Comparison of ENCODE assay signal across 2 fruit fly cellular contexts in the genomic region with DNA sequence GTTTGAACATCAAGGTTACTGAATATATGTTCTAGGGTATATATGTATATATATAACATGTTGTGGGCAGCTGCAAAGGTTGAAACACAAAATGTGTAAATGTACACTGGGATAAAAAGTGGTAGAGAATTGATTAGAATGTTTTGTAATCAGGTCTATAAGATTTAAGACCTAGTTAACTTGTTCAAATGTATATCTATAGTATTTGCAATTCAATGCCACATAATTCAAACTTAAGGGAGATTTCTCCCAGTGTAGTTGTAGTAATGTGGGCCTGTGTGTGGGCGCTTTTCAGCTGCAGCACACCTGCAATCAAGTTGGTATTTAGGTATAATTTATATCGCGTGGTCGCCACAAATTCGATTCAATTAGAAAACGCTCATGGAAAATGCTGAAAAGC.
TF ChIP-seq lines count a peak whose summit lies in the region.

No protein-coding gene starts in this region.

TF ChIP-seq in whole organism, embryonic, 481 proteins besides CTCF, POLR2A, EP300 and RAD21 (continued from another document and continues in another):
- peak; percentile 34 for TF ChIP-seq HHEX (GFP tag; optimal IDR thresholded peaks at IDR 0.05; lab: Kevin White, UChicago)
- TF ChIP-seq Kr (GFP tag; optimal IDR thresholded peaks at IDR 0.05; lab: Kevin White, UChicago) = no peak
- no peak for TF ChIP-seq Adf1 (GFP tag; IDR thresholded peaks at IDR 0.05; lab: Robert Waterston, UW)
- TF ChIP-seq CG10959 (GFP tag; IDR thresholded peaks at IDR 0.05; lab: Robert Waterston, UW) = no peak
- peak; percentile 82 for TF ChIP-seq CG1603 (tag; optimal IDR thresholded peaks at IDR 0.05; lab: Kevin White, UChicago)
- 0 out of 2 replicates have a peak, but pooled peaks have one; percentile 29 for TF ChIP-seq CG32772 (GFP tag; IDR thresholded peaks at IDR 0.05; lab: Robert Waterston, UW)
- no peak for TF ChIP-seq jigr1 (GFP tag; IDR thresholded peaks at IDR 0.05; lab: Robert Waterston, UW)
- TF ChIP-seq da (GFP tag; optimal IDR thresholded peaks at IDR 0.05; lab: Kevin White, UChicago) = no peak
- TF ChIP-seq CG9215 (GFP tag; IDR thresholded peaks at IDR 0.05; lab: Robert Waterston, UW) = 0 out of 2 replicates have a peak, but pooled peaks have one; percentile 8
- no peak for TF ChIP-seq D (optimal IDR thresholded peaks at IDR 0.05; lab: Kevin White, UChicago)
- peak; percentile 48 for TF ChIP-seq D (GFP tag; optimal IDR thresholded peaks at IDR 0.05; lab: Kevin White, UChicago)
- no peak for TF ChIP-seq CG3163 (GFP tag; optimal IDR thresholded peaks at IDR 0.05; lab: Kevin White, UChicago)
- TF ChIP-seq pzg (GFP tag; optimal IDR thresholded peaks at IDR 0.05; lab: Kevin White, UChicago) = no peak
- no peak for TF ChIP-seq CG31365 (tag; optimal IDR thresholded peaks at IDR 0.05; lab: Kevin White, UChicago)
- TF ChIP-seq pum (GFP tag; optimal IDR thresholded peaks at IDR 0.05; lab: Kevin White, UChicago) = peak; percentile 37
- peak; percentile 9 for TF ChIP-seq CG18764 (GFP tag; optimal IDR thresholded peaks at IDR 0.05; lab: Kevin White, UChicago)
- peak; percentile 49 for TF ChIP-seq CG17829 (tag; optimal IDR thresholded peaks at IDR 0.05; lab: Kevin White, UChicago)
- TF ChIP-seq amos (GFP tag; IDR thresholded peaks at IDR 0.05; lab: Robert Waterston, UW; ENCODE audit: partially characterized antibody) = no peak
- TF ChIP-seq CG11085 (GFP tag; IDR thresholded peaks at IDR 0.05; lab: Robert Waterston, UW) = no peak
- no peak for TF ChIP-seq hbn (GFP tag; IDR thresholded peaks at IDR 0.05; lab: Robert Waterston, UW; ENCODE audit: partially characterized antibody)
- no peak for TF ChIP-seq CG17612 (GFP tag; IDR thresholded peaks at IDR 0.05; lab: Robert Waterston, UW)
- peak; percentile 17 for TF ChIP-seq CG4617 (GFP tag; optimal IDR thresholded peaks at IDR 0.05; lab: Kevin White, UChicago; ENCODE audit: borderline replicate concordance)
- 0 out of 3 replicates have a peak, but pooled peaks have one; percentile 55 for TF ChIP-seq sr (GFP tag; IDR thresholded peaks at IDR 0.05; lab: Robert Waterston, UW)
- TF ChIP-seq zen2 (GFP tag; IDR thresholded peaks at IDR 0.05; lab: Robert Waterston, UW; ENCODE audit: partially characterized antibody) = no peak
- 0 out of 3 replicates have a peak, but pooled peaks have one; percentile 38 for TF ChIP-seq CG11093 (GFP tag; IDR thresholded peaks at IDR 0.05; lab: Robert Waterston, UW)
- no peak for TF ChIP-seq CG12236 (GFP tag; optimal IDR thresholded peaks at IDR 0.05; lab: Kevin White, UChicago)
- TF ChIP-seq Opbp (GFP tag; IDR thresholded peaks at IDR 0.05; lab: Robert Waterston, UW; ENCODE audit: partially characterized antibody) = no peak
- TF ChIP-seq Dek (tag; optimal IDR thresholded peaks at IDR 0.05; lab: Kevin White, UChicago) = no peak
- TF ChIP-seq Side (GFP tag; optimal IDR thresholded peaks at IDR 0.05; lab: Kevin White, UChicago) = no peak
- peak; percentile 51 for TF ChIP-seq CG2875 (GFP tag; optimal IDR thresholded peaks at IDR 0.05; lab: Kevin White, UChicago)
- TF ChIP-seq sc (optimal IDR thresholded peaks at IDR 0.05; lab: Kevin White, UChicago) = no peak
- peak; percentile 42 for TF ChIP-seq sc (GFP tag; optimal IDR thresholded peaks at IDR 0.05; lab: Kevin White, UChicago)
- TF ChIP-seq jing (GFP tag; optimal IDR thresholded peaks at IDR 0.05; lab: Kevin White, UChicago) = peak; percentile 52
- peak; percentile 66 for TF ChIP-seq CG12391 (tag; optimal IDR thresholded peaks at IDR 0.05; lab: Kevin White, UChicago)
- peak; percentile 1 for TF ChIP-seq tx (GFP tag; optimal IDR thresholded peaks at IDR 0.05; lab: Kevin White, UChicago)
- no peak for TF ChIP-seq Tbp (GFP tag; optimal IDR thresholded peaks at IDR 0.05; lab: Kevin White, UChicago)
- TF ChIP-seq wdn (GFP tag; IDR thresholded peaks at IDR 0.05; lab: Robert Waterston, UW) = no peak
- TF ChIP-seq Scr (GFP tag; IDR thresholded peaks at IDR 0.05; lab: Robert Waterston, UW; ENCODE audit: partially characterized antibody) = no peak
- TF ChIP-seq yki (optimal IDR thresholded peaks at IDR 0.05; lab: Kevin White, UChicago) = no peak
- TF ChIP-seq Jarid2 (GFP tag; optimal IDR thresholded peaks at IDR 0.05; lab: Kevin White, UChicago) = peak; percentile 3
- TF ChIP-seq Med (GFP tag; lab: Kevin White, UChicago) = peak; percentile 89
- TF ChIP-seq CG12299 (tag; optimal IDR thresholded peaks at IDR 0.05; lab: Kevin White, UChicago) = no peak
- no peak for TF ChIP-seq cas (GFP tag; IDR thresholded peaks at IDR 0.05; lab: Robert Waterston, UW)
- TF ChIP-seq CG17802 (tag; optimal IDR thresholded peaks at IDR 0.05; lab: Kevin White, UChicago) = no peak
- TF ChIP-seq bcd (GFP tag; optimal IDR thresholded peaks at IDR 0.05; lab: Kevin White, UChicago) = peak; percentile 51
- no peak for TF ChIP-seq chn (GFP tag; optimal IDR thresholded peaks at IDR 0.05; lab: Kevin White, UChicago)
- TF ChIP-seq CG1024 (GFP tag; IDR thresholded peaks at IDR 0.05; lab: Robert Waterston, UW) = 0 out of 2 replicates have a peak, but pooled peaks have one; percentile 24
- TF ChIP-seq CG18619 (GFP tag; optimal IDR thresholded peaks at IDR 0.05; lab: Kevin White, UChicago) = no peak
- peak; percentile 52; the same call in 1 of the 3 replicates for TF ChIP-seq zfh1 (GFP tag; IDR thresholded peaks at IDR 0.05; lab: Robert Waterston, UW)
- no peak for TF ChIP-seq slp2 (GFP tag; optimal IDR thresholded peaks at IDR 0.05; lab: Kevin White, UChicago)
- TF ChIP-seq pfk (GFP tag; optimal IDR thresholded peaks at IDR 0.05; lab: Kevin White, UChicago) = no peak
- TF ChIP-seq CG5180 (GFP tag; optimal IDR thresholded peaks at IDR 0.05; lab: Kevin White, UChicago) = no peak
- no peak for TF ChIP-seq CG8765 (GFP tag; IDR thresholded peaks at IDR 0.05; lab: Robert Waterston, UW)
- no peak for TF ChIP-seq pb (GFP tag; optimal IDR thresholded peaks at IDR 0.05; lab: Kevin White, UChicago)
- TF ChIP-seq NFAT (GFP tag; IDR thresholded peaks at IDR 0.05; lab: Robert Waterston, UW) = no peak
- TF ChIP-seq CG4282 (GFP tag; optimal IDR thresholded peaks at IDR 0.05; lab: Kevin White, UChicago) = no peak
- TF ChIP-seq CG17385 (GFP tag; optimal IDR thresholded peaks at IDR 0.05; lab: Kevin White, UChicago) = peak; percentile 56
- peak; percentile 57; the same call in 2 of the 3 replicates for TF ChIP-seq CG34422 (GFP tag; IDR thresholded peaks at IDR 0.05; lab: Robert Waterston, UW)
- TF ChIP-seq CG14860 (GFP tag; IDR thresholded peaks at IDR 0.05; lab: Robert Waterston, UW; ENCODE audit: partially characterized antibody) = no peak
- no peak for TF ChIP-seq p53 (GFP tag; optimal IDR thresholded peaks at IDR 0.05; lab: Kevin White, UChicago)
- no peak for TF ChIP-seq CG14441 (GFP tag; IDR thresholded peaks at IDR 0.05; lab: Robert Waterston, UW)
- TF ChIP-seq CG8290 (GFP tag; optimal IDR thresholded peaks at IDR 0.05; lab: Kevin White, UChicago) = no peak
- TF ChIP-seq CG8290 (tag; optimal IDR thresholded peaks at IDR 0.05; lab: Kevin White, UChicago) = peak in 1 of 2 experiments; percentile 81

TF ChIP-seq in whole organism, prepupa, 60 proteins besides CTCF, POLR2A, EP300 and RAD21 (continued from another document):
- TF ChIP-seq Hr4 (GFP tag; optimal IDR thresholded peaks at IDR 0.05; lab: Kevin White, UChicago) (peak; percentile 55), Smox (GFP tag; optimal IDR thresholded peaks at IDR 0.05; lab: Kevin White, UChicago) (no peak), Gug (GFP tag; IDR thresholded peaks at IDR 0.05; lab: Robert Waterston, UW) (no peak), CG11294 (GFP tag; IDR thresholded peaks at IDR 0.05; lab: Robert Waterston, UW) (peak; percentile 48), CG8632 (GFP tag; optimal IDR thresholded peaks at IDR 0.05; lab: Kevin White, UChicago) (no peak), vri (GFP tag; optimal IDR thresholded peaks at IDR 0.05; lab: Kevin White, UChicago) (no peak), Eip78C (GFP tag; lab: Kevin White, UChicago) (peak; percentile 63), CG6808 (GFP tag; optimal IDR thresholded peaks at IDR 0.05; lab: Kevin White, UChicago) (no peak), esn (GFP tag; optimal IDR thresholded peaks at IDR 0.05; lab: Kevin White, UChicago) (peak; percentile 29), fd85E (GFP tag; optimal IDR thresholded peaks at IDR 0.05; lab: Kevin White, UChicago) (no peak), Sox102F (GFP tag; optimal IDR thresholded peaks at IDR 0.05; lab: Kevin White, UChicago) (no peak), CG11902 (GFP tag; optimal IDR thresholded peaks at IDR 0.05; lab: Kevin White, UChicago) (no peak), spab (GFP tag; optimal IDR thresholded peaks at IDR 0.05; lab: Kevin White, UChicago) (no peak), Sox15 (GFP tag; optimal IDR thresholded peaks at IDR 0.05; lab: Kevin White, UChicago) (no peak), CG6163 (GFP tag; IDR thresholded peaks at IDR 0.05; lab: Robert Waterston, UW) (peak; percentile 53; the same call in 1 of the 3 replicates), CG9139 (GFP tag; optimal IDR thresholded peaks at IDR 0.05; lab: Kevin White, UChicago) (no peak), svp (GFP tag; lab: Kevin White, UChicago) (peak; percentile 32), CG10669 (GFP tag; optimal IDR thresholded peaks at IDR 0.05; lab: Kevin White, UChicago) (no peak), Ets96B (tag; optimal IDR thresholded peaks at IDR 0.05; lab: Kevin White, UChicago) (no peak), dac (GFP tag; optimal IDR thresholded peaks at IDR 0.05; lab: Kevin White, UChicago) (no peak), ss (GFP tag; optimal IDR thresholded peaks at IDR 0.05; lab: Kevin White, UChicago) (no peak), CG11762 (GFP tag; optimal IDR thresholded peaks at IDR 0.05; lab: Kevin White, UChicago; ENCODE audit: insufficient read depth) (no peak), CG10631 (GFP tag; optimal IDR thresholded peaks at IDR 0.05; lab: Kevin White, UChicago) (peak; percentile 2), Sox14 (GFP tag; optimal IDR thresholded peaks at IDR 0.05; lab: Kevin White, UChicago) (no peak), CG4318 (GFP tag; optimal IDR thresholded peaks at IDR 0.05; lab: Kevin White, UChicago) (peak; percentile 11), Eip75B (GFP tag; optimal IDR thresholded peaks at IDR 0.05; lab: Kevin White, UChicago) (no peak), Blimp-1 (GFP tag; optimal IDR thresholded peaks at IDR 0.05; lab: Kevin White, UChicago) (no peak), Lpt (GFP tag; optimal IDR thresholded peaks at IDR 0.05; lab: Kevin White, UChicago) (no peak), CG6792 (GFP tag; optimal IDR thresholded peaks at IDR 0.05; lab: Kevin White, UChicago) (no peak), Hr39 (GFP tag; optimal IDR thresholded peaks at IDR 0.05; lab: Kevin White, UChicago) (peak; percentile 37), CG8319 (GFP tag; optimal IDR thresholded peaks at IDR 0.05; lab: Kevin White, UChicago) (no peak), CG16779 (tag; optimal IDR thresholded peaks at IDR 0.05; lab: Kevin White, UChicago) (no peak), CG6854 (GFP tag; optimal IDR thresholded peaks at IDR 0.05; lab: Kevin White, UChicago) (no peak), Met (GFP tag; optimal IDR thresholded peaks at IDR 0.05; lab: Kevin White, UChicago) (peak; percentile 18), CG15336 (GFP tag; IDR thresholded peaks at IDR 0.05; lab: Robert Waterston, UW) (peak; percentile 59), lz (GFP tag; optimal IDR thresholded peaks at IDR 0.05; lab: Kevin White, UChicago) (peak; percentile 10), CG6276 (GFP tag; optimal IDR thresholded peaks at IDR 0.05; lab: Kevin White, UChicago) (peak; percentile 21), OdsH (GFP tag; optimal IDR thresholded peaks at IDR 0.05; lab: Kevin White, UChicago) (peak; percentile 43)
